Worm (Caenorhabditis elegans) whole organism, L1 larva: ENCODE measurements around the gene cytb-5.1.

Experiments
- C04F5.9 ChIP-seq: sonication (generic microtip); optimal IDR thresholded peaks from 2 replicates; lab custom pipeline; 2016; ENCODE audit warnings: missing genetic modification characterization, missing compliant biosample characterization
- C16A3.4 ChIP-seq: fragments of 150-350 bp; optimal IDR thresholded peaks from 2 replicates; lab custom pipeline; 2014; ENCODE audit warnings: missing biosample characterization, missing genetic modification characterization
- alr-1 ChIP-seq: fragments of 200-800 bp; sonication (Bioruptor generic); optimal IDR thresholded peaks from 2 replicates; lab custom pipeline; 2018; ENCODE audit warnings: borderline replicate concordance, mild to moderate bottlenecking, missing genetic modification characterization, missing compliant biosample characterization
- aly-2 ChIP-seq: fragments of 150-350 bp; optimal IDR thresholded peaks from 2 replicates; lab custom pipeline; 2014; ENCODE audit warnings: missing biosample characterization, missing genetic modification characterization
- blmp-1 ChIP-seq: fragments of 150-350 bp; optimal IDR thresholded peaks from 2 replicates; lab custom pipeline; 2014; ENCODE audit warnings: missing biosample characterization, missing genetic modification characterization
- ceh-8 ChIP-seq: fragments of 200-800 bp; sonication (Bioruptor generic); optimal IDR thresholded peaks from 2 replicates; lab custom pipeline; 2018; ENCODE audit warnings: mild to moderate bottlenecking, missing genetic modification characterization, moderate library complexity, missing compliant biosample characterization
- ceh-88 ChIP-seq: fragments of 200-800 bp; sonication (Bioruptor generic); IDR thresholded peaks from 2 replicates; pipeline ENCODE4 v1.3.6; 2022; ENCODE audit warnings: missing genetic modification characterization, missing compliant biosample characterization
- ceh-90 ChIP-seq: sonication (generic microtip); optimal IDR thresholded peaks from 2 replicates; lab custom pipeline; 2016; ENCODE audit warnings: missing genetic modification characterization, missing compliant biosample characterization
- efl-1 ChIP-seq, 4 experiments: fragments of 150-350 bp; optimal IDR thresholded peaks in 3 of 4; peaks in 1 of 4; 1 replicate in 1 of 4; 2 replicates in 3 of 4; lab custom pipeline; 2014; ENCODE audit warnings: missing biosample characterization in 2 of 4, missing genetic modification characterization in 2 of 4, missing genetic modification reagents in 2 of 4
- egl-13 ChIP-seq: sonication (generic microtip); optimal IDR thresholded peaks from 2 replicates; lab custom pipeline; 2016; ENCODE audit warnings: missing genotype, missing genetic modification reagents, missing genetic modification characterization, missing compliant biosample characterization
- elt-2 ChIP-seq: sonication (generic microtip); optimal IDR thresholded peaks from 2 replicates; lab custom pipeline; 2016; ENCODE audit warnings: missing genetic modification characterization, mild to moderate bottlenecking, inconsistent platforms, missing compliant biosample characterization, missing genetic modification reagents
- elt-3 ChIP-seq, 6 experiments: fragments of 150-350 bp in 1 of 6; sonication (generic microtip); optimal IDR thresholded peaks; 2 replicates each; lab custom pipeline; 2017 to 2018; ENCODE audit warnings: missing biosample characterization in 6 of 6, missing genetic modification characterization in 6 of 6, inconsistent platforms in 1 of 6
- fkh-10 ChIP-seq: sonication (generic microtip); optimal IDR thresholded peaks from 2 replicates; lab custom pipeline; 2017; ENCODE audit warnings: missing biosample characterization, missing genetic modification reagents, missing genetic modification characterization
- fkh-8 ChIP-seq: sonication (generic microtip); optimal IDR thresholded peaks from 2 replicates; lab custom pipeline; 2016; ENCODE audit warnings: mild to moderate bottlenecking, missing genetic modification characterization, missing compliant biosample characterization
- jun-1 ChIP-seq: fragments of 150-350 bp; optimal IDR thresholded peaks from 2 replicates; lab custom pipeline; 2014; ENCODE audit warnings: missing biosample characterization, missing genetic modification reagents, missing genetic modification characterization
- lin-14 ChIP-seq: fragments of 200-800 bp; sonication (Bioruptor generic); optimal IDR thresholded peaks from 2 replicates; lab custom pipeline; 2018; ENCODE audit warnings: mild to moderate bottlenecking, missing genetic modification characterization, moderate library complexity, missing compliant biosample characterization
- lsy-2 ChIP-seq, 2 experiments: fragments of 150-350 bp; optimal IDR thresholded peaks; 2 replicates each; lab custom pipeline; 2014; ENCODE audit warnings: missing biosample characterization in 2 of 2, missing genetic modification characterization in 2 of 2
- mdl-1 ChIP-seq, 2 experiments: fragments of 150-350 bp; optimal IDR thresholded peaks; 2 replicates each; lab custom pipeline; 2014 to 2017; ENCODE audit warnings: missing biosample characterization in 2 of 2, missing genetic modification characterization in 2 of 2, inconsistent platforms in 1 of 2
- mep-1 ChIP-seq: fragments of 150-350 bp; optimal IDR thresholded peaks from 2 replicates; lab custom pipeline; 2014; ENCODE audit warnings: missing biosample characterization, missing genetic modification characterization
- nhr-11 ChIP-seq: fragments of 150-350 bp; optimal IDR thresholded peaks from 2 replicates; lab custom pipeline; 2014; ENCODE audit warnings: missing biosample characterization, missing genetic modification characterization
- nhr-12 ChIP-seq: sonication (generic microtip); optimal IDR thresholded peaks from 2 replicates; lab custom pipeline; 2017; ENCODE audit warnings: missing biosample characterization, missing genetic modification characterization
- nhr-19 ChIP-seq: fragments of 200-800 bp; sonication (Bioruptor generic); conservative IDR thresholded peaks from 2 replicates; pipeline ENCODE4 v1.3.6; 2022; ENCODE audit warnings: missing genetic modification characterization, missing compliant biosample characterization
- nhr-20 ChIP-seq: sonication (generic microtip); optimal IDR thresholded peaks from 2 replicates; lab custom pipeline; 2016; ENCODE audit warnings: mild to moderate bottlenecking, missing genetic modification characterization, missing compliant biosample characterization
- nhr-71 ChIP-seq: sonication (generic microtip); optimal IDR thresholded peaks from 2 replicates; lab custom pipeline; 2016; ENCODE audit warnings: mild to moderate bottlenecking, missing genetic modification characterization, moderate library complexity, missing compliant biosample characterization
- nhr-76 ChIP-seq: sonication (generic microtip); optimal IDR thresholded peaks from 2 replicates; lab custom pipeline; 2017; ENCODE audit warnings: missing biosample characterization, missing genetic modification characterization
- nhr-77 ChIP-seq: fragments of 150-350 bp; optimal IDR thresholded peaks from 2 replicates; lab custom pipeline; 2014; ENCODE audit warnings: missing biosample characterization, missing genetic modification characterization
- pag-3 ChIP-seq: sonication (generic microtip); optimal IDR thresholded peaks from 2 replicates; lab custom pipeline; 2017; ENCODE audit warnings: missing genetic modification characterization, mild to moderate bottlenecking, missing compliant biosample characterization, antibody characterized with exemption, borderline replicate concordance; ENCODE audit not compliant: insufficient read depth
- pqm-1 ChIP-seq: sonication (generic microtip); optimal IDR thresholded peaks from 3 replicates; lab custom pipeline; 2017; ENCODE audit warnings: missing biosample characterization, missing genetic modification characterization
- rnt-1 ChIP-seq: sonication (generic microtip); optimal IDR thresholded peaks from 2 replicates; lab custom pipeline; 2016; ENCODE audit warnings: mild to moderate bottlenecking, missing genetic modification characterization, moderate library complexity, missing compliant biosample characterization
- snpc-4 ChIP-seq: fragments of 150-350 bp; optimal IDR thresholded peaks from 2 replicates; lab custom pipeline; 2014; ENCODE audit warnings: missing biosample characterization, missing genetic modification characterization
- snu-23 ChIP-seq: sonication (generic microtip); optimal IDR thresholded peaks from 2 replicates; lab custom pipeline; 2016; ENCODE audit warnings: missing genetic modification characterization, missing compliant biosample characterization
- sox-4 ChIP-seq: sonication (generic microtip); optimal IDR thresholded peaks from 2 replicates; lab custom pipeline; 2016; ENCODE audit warnings: missing genetic modification characterization, missing compliant biosample characterization
- unc-130 ChIP-seq: fragments of 150-350 bp; optimal IDR thresholded peaks from 2 replicates; lab custom pipeline; 2017; ENCODE audit warnings: missing biosample characterization, missing genetic modification characterization, inconsistent platforms
- unc-30 ChIP-seq: sonication (generic microtip); optimal IDR thresholded peaks from 2 replicates; lab custom pipeline; 2017; ENCODE audit warnings: missing biosample characterization, missing genetic modification characterization
- unc-98 ChIP-seq: fragments of 200-800 bp; sonication (Bioruptor generic); IDR thresholded peaks from 2 replicates; pipeline ENCODE4 v1.3.6; 2022; ENCODE audit warnings: missing genetic modification characterization, missing compliant biosample characterization
- ztf-11 ChIP-seq, 2 experiments: sonication (generic microtip); optimal IDR thresholded peaks; 2 replicates each; lab custom pipeline; 2016 to 2017; ENCODE audit warnings: missing genetic modification characterization in 2 of 2, missing biosample characterization in 1 of 2, missing compliant biosample characterization in 1 of 2

Gene cytb-5.1

DNA sequence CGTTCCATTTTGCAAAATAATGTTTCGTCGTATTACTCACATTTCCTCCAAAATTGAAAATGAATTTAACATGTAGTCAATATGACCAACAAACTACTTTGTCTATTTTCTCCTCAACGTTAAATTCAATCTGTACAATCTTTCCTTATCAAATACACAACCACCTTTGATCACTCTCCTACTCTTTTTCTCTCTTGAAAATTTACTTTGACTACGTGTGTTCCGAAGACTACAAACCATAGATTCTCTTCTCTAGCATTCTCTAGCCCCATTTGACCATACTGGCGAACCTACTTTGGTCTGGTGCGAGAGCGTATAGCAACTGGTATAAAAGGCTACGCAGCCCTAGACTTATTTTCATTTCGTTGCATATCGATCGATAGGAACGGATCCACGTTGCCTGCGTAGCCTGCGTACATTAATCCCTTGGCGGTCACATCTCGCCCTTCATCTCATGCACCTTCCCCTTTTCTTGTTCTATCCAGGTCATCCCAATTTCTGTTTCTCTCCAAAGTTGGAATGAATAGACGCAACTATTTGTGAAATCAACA lies 1.5 kb upstream of the cytb-5.1 start:
- peak; percentile 13 for TF ChIP-seq elt-2
- TF ChIP-seq nhr-71 (tag; lab: Kevin White, UChicago) = peak; percentile 2
- no peak for TF ChIP-seq unc-98
- TF ChIP-seq efl-1 (optimal IDR thresholded peaks at IDR 0.05; lab: Kevin White, UChicago) = no peak
- TF ChIP-seq efl-1 (GFP tag; optimal IDR thresholded peaks at IDR 0.05 in 1 of 2; lab: Kevin White, UChicago) = peak in 1 of 2 experiments; percentile 84
- TF ChIP-seq elt-3 (tag; optimal IDR thresholded peaks at IDR 0.05; lab: Kevin White, UChicago) = peak in 5 of 6 experiments; percentile 4 to 66 (median 42)
- peak in 1 of 2 experiments; percentile 1 for TF ChIP-seq mdl-1 (tag; optimal IDR thresholded peaks at IDR 0.05; lab: Kevin White, UChicago)
- no peak for TF ChIP-seq lin-14 (GFP tag; lab: Kevin White, UChicago)
- TF ChIP-seq pqm-1 (tag; lab: Kevin White, UChicago) = no peak
- no peak for TF ChIP-seq sox-4 (tag; lab: Kevin White, UChicago)
- peak; percentile 74 for TF ChIP-seq blmp-1
- TF ChIP-seq ztf-11 (tag; optimal IDR thresholded peaks at IDR 0.05; lab: Kevin White, UChicago) = no peak
- peak; percentile 24 for TF ChIP-seq snu-23 (GFP tag; lab: Kevin White, UChicago)
- TF ChIP-seq mep-1 (tag; lab: Kevin White, UChicago) = peak; percentile 34
- TF ChIP-seq unc-130 (tag; lab: Kevin White, UChicago) = peak; percentile 32
- TF ChIP-seq nhr-20 (tag; lab: Kevin White, UChicago) = peak; percentile 51

DNA sequence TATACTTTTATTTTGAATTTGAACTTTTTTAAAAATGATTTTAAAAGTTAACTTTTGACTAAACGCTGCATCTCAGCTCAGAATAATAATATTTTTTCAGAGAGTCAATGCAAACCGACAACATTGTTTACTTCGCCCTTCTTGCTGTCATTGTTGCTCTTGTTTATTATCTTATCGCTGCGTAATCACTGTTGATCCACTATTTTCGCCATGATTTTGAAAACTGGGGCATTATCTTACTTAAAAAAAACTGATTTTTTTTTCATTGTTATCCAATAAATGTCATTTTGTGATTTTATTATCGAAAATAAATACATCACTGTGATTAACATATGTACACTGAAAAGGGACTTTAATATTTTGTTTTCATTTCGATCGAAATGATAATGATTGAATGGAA lies 1.0 kb downstream of the cytb-5.1 start:
- TF ChIP-seq lsy-2 (tag; optimal IDR thresholded peaks at IDR 0.05; lab: Kevin White, UChicago) (no peak), unc-30 (tag; lab: Kevin White, UChicago) (no peak), egl-13 (no peak), efl-1 (optimal IDR thresholded peaks at IDR 0.05; lab: Kevin White, UChicago) (no peak), efl-1 (GFP tag; optimal IDR thresholded peaks at IDR 0.05 in 1 of 2; lab: Kevin White, UChicago) (peak in 1 of 2 experiments; percentile 9), nhr-11 (tag; lab: Kevin White, UChicago) (no peak)

DNA sequence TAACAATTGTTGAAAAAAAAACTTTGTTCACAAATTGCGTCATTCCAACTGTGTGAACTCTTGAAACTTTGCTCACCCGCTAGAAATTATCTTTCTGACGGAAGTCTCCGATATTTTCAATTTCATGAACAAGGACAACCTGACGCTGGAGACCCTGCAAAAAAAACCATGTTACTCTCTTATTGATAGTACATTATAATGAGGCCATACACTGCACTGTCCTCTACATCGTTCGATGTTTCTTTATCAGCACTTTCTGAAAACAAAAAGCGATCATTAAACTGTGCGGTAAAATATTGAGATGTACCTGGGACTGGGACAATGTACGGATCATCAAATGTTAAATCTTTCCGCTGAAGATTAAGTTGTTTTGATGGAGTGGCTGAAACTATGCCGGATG lies 1.8 kb downstream of the cytb-5.1 start:
- TF ChIP-seq elt-2 = peak; percentile 30
- no peak for TF ChIP-seq nhr-19
- TF ChIP-seq, all 84 proteins: peak for 1

DNA sequence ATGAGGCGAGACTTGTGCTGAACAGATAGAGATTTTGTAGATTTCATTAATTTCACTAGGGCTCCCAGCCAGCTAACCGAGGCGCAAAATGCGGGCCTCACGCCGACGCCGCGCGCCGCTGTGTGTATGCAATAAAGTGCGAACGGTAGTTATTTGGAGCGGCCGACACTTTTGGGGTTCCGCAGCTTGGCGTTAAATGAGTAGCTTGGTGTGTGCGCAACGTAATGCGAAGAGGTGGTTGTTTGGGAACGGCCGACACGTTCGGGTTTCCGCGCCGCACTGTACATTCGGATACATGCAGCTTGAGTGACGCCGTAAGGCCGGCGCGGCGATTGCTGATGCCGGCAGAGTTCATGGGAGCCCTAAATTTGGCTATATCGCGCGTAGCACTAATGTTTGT lies 6.4 kb downstream of the cytb-5.1 start:
- TF ChIP-seq snpc-4 (tag; lab: Kevin White, UChicago) = peak; percentile 9
- TF ChIP-seq lin-14 (GFP tag; lab: Kevin White, UChicago) = no peak

DNA sequence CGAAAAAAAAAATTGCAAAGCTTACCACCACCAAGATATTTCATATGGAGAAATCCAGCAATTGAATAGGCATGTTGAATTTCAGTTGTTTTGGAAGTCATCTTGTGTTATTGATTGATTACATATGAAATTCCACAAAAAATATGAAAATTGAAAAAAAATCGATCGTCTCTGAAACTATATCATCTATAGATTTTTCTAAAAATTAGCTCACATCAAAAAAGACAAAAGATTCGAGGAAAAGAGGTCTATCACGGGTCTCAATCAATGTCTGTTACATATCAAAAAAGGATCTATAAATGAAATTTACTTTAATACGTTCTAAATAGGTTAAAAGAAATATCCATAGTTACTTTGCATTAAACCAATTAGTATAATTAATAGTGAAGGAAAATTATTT lies 10.7 kb downstream of the cytb-5.1 start, which contains the start of gene tbc-19:
tbc-19 (minus strand) TSS at position 101 of the 400 bp plus-strand sequence.
- no peak for TF ChIP-seq fkh-8 (tag; lab: Kevin White, UChicago)
- no peak for TF ChIP-seq lsy-2 (tag; optimal IDR thresholded peaks at IDR 0.05; lab: Kevin White, UChicago)
- TF ChIP-seq C04F5.9 = no peak
- TF ChIP-seq blmp-1 = no peak
- TF ChIP-seq ceh-90 (tag; lab: Kevin White, UChicago) = no peak
- no peak for TF ChIP-seq pag-3 (tag; lab: Kevin White, UChicago)
- TF ChIP-seq alr-1 (tag; lab: Kevin White, UChicago) = no peak
- TF ChIP-seq unc-130 (tag; lab: Kevin White, UChicago) = no peak
- TF ChIP-seq C16A3.4 (tag; lab: Kevin White, UChicago) = no peak
- no peak for TF ChIP-seq ceh-88 (GFP tag; lab: Robert Waterston, UW)
- TF ChIP-seq nhr-77 = no peak
- no peak for TF ChIP-seq unc-98
- no peak for TF ChIP-seq nhr-12 (tag; lab: Kevin White, UChicago)
- TF ChIP-seq ceh-8 (GFP tag; lab: Kevin White, UChicago) = no peak
- no peak for TF ChIP-seq aly-2
- no peak for TF ChIP-seq jun-1
- TF ChIP-seq nhr-76 = no peak
- no peak for TF ChIP-seq rnt-1 (tag; lab: Kevin White, UChicago)
- TF ChIP-seq fkh-10 = no peak
- no peak for TF ChIP-seq mep-1 (tag; lab: Kevin White, UChicago)
